Fruit fly (Drosophila melanogaster): ENCODE measurements around the gene CG6144.
A peak's percentile ranks its signal among the peaks of the same experiment; 100 is the strongest.

Gene CG6144

DNA sequence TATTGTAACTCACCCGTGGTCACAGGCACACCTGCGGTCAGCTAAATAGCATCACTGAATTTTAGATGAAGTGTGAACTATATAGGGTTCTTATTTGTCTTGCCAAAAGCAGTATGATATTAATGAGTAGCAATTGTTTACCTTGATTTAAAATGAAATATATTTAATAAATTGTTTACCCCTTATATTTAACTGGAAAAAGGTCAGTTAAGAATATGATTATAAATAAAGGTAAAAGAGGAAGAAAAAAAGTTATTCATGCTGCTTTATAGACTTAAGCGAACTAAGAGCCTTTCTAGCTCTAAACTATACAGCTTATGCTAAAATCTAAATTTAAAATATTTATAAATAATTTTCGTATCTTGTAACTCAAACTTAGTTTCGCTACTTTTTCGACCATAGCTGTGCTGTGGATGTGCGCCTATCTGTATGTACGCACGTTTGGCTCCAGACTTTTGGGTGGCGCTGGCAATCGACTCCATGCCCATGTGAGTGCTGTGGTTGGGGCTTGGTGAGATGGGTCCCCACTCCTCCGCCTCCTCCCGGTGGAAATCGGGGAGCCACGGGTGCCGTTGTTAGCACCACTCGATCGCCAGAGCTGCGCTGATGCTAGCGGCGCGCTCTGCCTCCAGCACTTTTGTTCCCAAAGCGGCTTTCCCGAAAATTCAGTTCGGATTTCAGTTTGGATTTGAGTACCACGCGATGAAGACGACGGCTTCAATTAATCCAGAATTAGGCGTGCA is 46.3 kb upstream of the CG6144 start, which contains the start of gene loh (continued):
- TF ChIP-seq Opbp (GFP tag; IDR thresholded peaks at IDR 0.05; ENCODE audit: partially characterized antibody) = no peak
- no peak for TF ChIP-seq MBD-R2 (GFP tag; IDR thresholded peaks at IDR 0.05)
- TF ChIP-seq TFAM (GFP tag; optimal IDR thresholded peaks at IDR 0.05) = no peak
- TF ChIP-seq HLHmδ (GFP tag; optimal IDR thresholded peaks at IDR 0.05) = no peak
- 0 out of 2 replicates have a peak, but pooled peaks have one; percentile 15 for TF ChIP-seq ro (GFP tag; IDR thresholded peaks at IDR 0.05)
- no peak for TF ChIP-seq HLH54F (GFP tag; optimal IDR thresholded peaks at IDR 0.05)
- no peak for TF ChIP-seq pb (GFP tag; optimal IDR thresholded peaks at IDR 0.05)
- no peak for TF ChIP-seq CG15479 (GFP tag; optimal IDR thresholded peaks at IDR 0.05)
- no peak for TF ChIP-seq CG4404 (GFP tag; IDR thresholded peaks at IDR 0.05)
- TF ChIP-seq CG10543 (GFP tag; optimal IDR thresholded peaks at IDR 0.05) = peak; percentile 64
- TF ChIP-seq CG8765 (GFP tag; IDR thresholded peaks at IDR 0.05) = no peak
- peak; percentile 10 for TF ChIP-seq CG6683 (GFP tag; optimal IDR thresholded peaks at IDR 0.05)
- no peak for TF ChIP-seq nerfin-1 (tag; optimal IDR thresholded peaks at IDR 0.05)
- no peak for TF ChIP-seq CG33557 (GFP tag; optimal IDR thresholded peaks at IDR 0.05)
- peak; percentile 2 for TF ChIP-seq Hmx (GFP tag; optimal IDR thresholded peaks at IDR 0.05)
- TF ChIP-seq CG5245 (GFP tag; optimal IDR thresholded peaks at IDR 0.05) = no peak
- no peak for TF ChIP-seq gro (GFP tag; optimal IDR thresholded peaks at IDR 0.05)
- no peak for TF ChIP-seq gsb (GFP tag; IDR thresholded peaks at IDR 0.05)
- TF ChIP-seq CG8089 (GFP tag; optimal IDR thresholded peaks at IDR 0.05) = no peak
- no peak for TF ChIP-seq Atf3 (GFP tag; optimal IDR thresholded peaks at IDR 0.05)
- TF ChIP-seq sr (GFP tag; IDR thresholded peaks at IDR 0.05) = no peak
- TF ChIP-seq emc (GFP tag; optimal IDR thresholded peaks at IDR 0.05) = no peak
- TF ChIP-seq Dip2 (GFP tag; IDR thresholded peaks at IDR 0.05) = no peak
- TF ChIP-seq Usf (GFP tag; optimal IDR thresholded peaks at IDR 0.05) = peak; percentile 3
- no peak for TF ChIP-seq CG6813 (GFP tag; optimal IDR thresholded peaks at IDR 0.05)
- TF ChIP-seq CG6654 (GFP tag; optimal IDR thresholded peaks at IDR 0.05) = no peak
- no peak for TF ChIP-seq CG17912 (GFP tag; optimal IDR thresholded peaks at IDR 0.05)
- TF ChIP-seq salm (tag; optimal IDR thresholded peaks at IDR 0.05) = peak; percentile 46
- peak; percentile 42 for TF ChIP-seq ATbp (GFP tag; optimal IDR thresholded peaks at IDR 0.05)
- TF ChIP-seq slbo (GFP tag; IDR thresholded peaks at IDR 0.05) = no peak
- TF ChIP-seq tup (GFP tag; optimal IDR thresholded peaks at IDR 0.05) = no peak
- TF ChIP-seq exex (tag; optimal IDR thresholded peaks at IDR 0.05) = no peak
- TF ChIP-seq toy (GFP tag; IDR thresholded peaks at IDR 0.05) = no peak
- TF ChIP-seq CG12104 (GFP tag; optimal IDR thresholded peaks at IDR 0.05) = peak; percentile 49
- TF ChIP-seq fd102C (GFP tag; optimal IDR thresholded peaks at IDR 0.05) = no peak
- no peak for TF ChIP-seq wek (GFP tag; optimal IDR thresholded peaks at IDR 0.05)
- TF ChIP-seq CG18619 (GFP tag; optimal IDR thresholded peaks at IDR 0.05) = peak; percentile 41
- TF ChIP-seq CG3838 (GFP tag; optimal IDR thresholded peaks at IDR 0.05) = no peak
- no peak for TF ChIP-seq CG8290 (GFP tag; optimal IDR thresholded peaks at IDR 0.05)
- no peak for TF ChIP-seq CG8290 (tag; optimal IDR thresholded peaks at IDR 0.05)
- 0 out of 3 replicates have a peak, but pooled peaks have one; percentile 40 for TF ChIP-seq zfh1 (GFP tag; IDR thresholded peaks at IDR 0.05)
- no peak; the same call in 2 of the 3 replicates for TF ChIP-seq so (GFP tag; IDR thresholded peaks at IDR 0.05)
- TF ChIP-seq CG14441 (GFP tag; IDR thresholded peaks at IDR 0.05) = no peak
- peak; percentile 64 for TF ChIP-seq dmrt99B (tag; optimal IDR thresholded peaks at IDR 0.05)
- peak; percentile 33; the same call in 2 of the 3 replicates for TF ChIP-seq croc (GFP tag; conservative IDR thresholded peaks at IDR 0.05)
- no peak for TF ChIP-seq CG4328 (GFP tag; optimal IDR thresholded peaks at IDR 0.05)
- no peak for TF ChIP-seq shn (GFP tag; optimal IDR thresholded peaks at IDR 0.05)
- no peak for TF ChIP-seq CG10959 (GFP tag; IDR thresholded peaks at IDR 0.05)
- TF ChIP-seq CG17612 (GFP tag; IDR thresholded peaks at IDR 0.05) = no peak
- TF ChIP-seq CG14710 (tag; optimal IDR thresholded peaks at IDR 0.05) = peak; percentile 75
- no peak for TF ChIP-seq maf-S (GFP tag; optimal IDR thresholded peaks at IDR 0.05)

Measured in whole organism, embryonic.